Worm (Caenorhabditis elegans) whole organism, L4 larva: ENCODE data around the gene npr-15.
A peak's percentile ranks its signal among the peaks of the same experiment; 100 is the strongest.

Experiments
- F37D6.2 ChIP-seq: sonication (generic microtip); optimal IDR thresholded peaks from 2 replicates; lab custom pipeline; 2016; ENCODE audit warnings: mild to moderate bottlenecking, missing genetic modification characterization, missing compliant biosample characterization
- F49E8.2 ChIP-seq: sonication (generic microtip); optimal IDR thresholded peaks from 2 replicates; lab custom pipeline; 2016; ENCODE audit warnings: missing compliant biosample characterization, mild to moderate bottlenecking, missing genetic modification characterization, borderline replicate concordance
- ZK546.5 ChIP-seq, 2 experiments: sonication (generic microtip); optimal IDR thresholded peaks; 2 replicates each; lab custom pipeline; 2017; ENCODE audit warnings: missing biosample characterization in 2 of 2, missing genetic modification characterization in 2 of 2
- aha-1 ChIP-seq: fragments of 150-350 bp; peaks from one replicate; lab custom pipeline; 2014; ENCODE audit warnings: missing biosample characterization, missing genetic modification characterization
- attf-4 ChIP-seq: sonication (generic microtip); optimal IDR thresholded peaks from 3 replicates; lab custom pipeline; 2017; ENCODE audit warnings: missing biosample characterization, missing genetic modification characterization
- ceh-28 ChIP-seq: fragments of 150-350 bp; optimal IDR thresholded peaks from 2 replicates; lab custom pipeline; 2014; ENCODE audit warnings: missing biosample characterization, missing genetic modification reagents, missing genetic modification characterization
- ceh-44 ChIP-seq: fragments of 200-800 bp; sonication (Bioruptor generic); IDR thresholded peaks from 2 replicates; pipeline ENCODE4 v1.3.6; 2022; ENCODE audit warnings: missing genetic modification reagents, missing genetic modification characterization, missing compliant biosample characterization
- ceh-62 ChIP-seq: sonication (generic microtip); optimal IDR thresholded peaks from 2 replicates; lab custom pipeline; 2017; ENCODE audit warnings: missing biosample characterization, missing genetic modification characterization
- daf-16 ChIP-seq, 3 experiments: sonication (generic microtip); optimal IDR thresholded peaks; 2 replicates each; lab custom pipeline; 2016 to 2017; ENCODE audit warnings: missing genetic modification characterization in 3 of 3, missing genetic modification reagents in 3 of 3, mild to moderate bottlenecking in 2 of 3, missing compliant biosample characterization in 2 of 3, missing biosample characterization in 1 of 3, moderate library complexity in 1 of 3
- dpl-1 ChIP-seq: fragments of 150-350 bp; optimal IDR thresholded peaks from 2 replicates; lab custom pipeline; 2014; ENCODE audit warnings: missing biosample characterization, missing genetic modification reagents, missing genetic modification characterization
- dve-1 ChIP-seq: sonication (generic microtip); optimal IDR thresholded peaks from 2 replicates; lab custom pipeline; 2017; ENCODE audit warnings: antibody characterized with exemption, mild to moderate bottlenecking, missing genetic modification characterization, missing compliant biosample characterization; ENCODE audit not compliant: insufficient read depth
- gei-8 ChIP-seq: fragments of 200-800 bp; sonication (Bioruptor generic); optimal IDR thresholded peaks from 2 replicates; lab custom pipeline; 2018; ENCODE audit warnings: mild to moderate bottlenecking, missing genetic modification characterization, missing compliant biosample characterization
- lin-29 ChIP-seq: fragments of 200-800 bp; sonication (Bioruptor generic); IDR thresholded peaks from 2 replicates; pipeline ENCODE4 v1.3.6; 2022; ENCODE audit warnings: missing genetic modification reagents, missing genetic modification characterization, missing compliant biosample characterization
- lin-38 ChIP-seq: fragments of 200-800 bp; sonication (Bioruptor generic); IDR thresholded peaks from 2 replicates; pipeline ENCODE4 v1.3.6; 2022; ENCODE audit warnings: missing genetic modification reagents, missing genetic modification characterization, missing compliant biosample characterization
- lin-39 ChIP-seq: fragments of 150-350 bp; optimal IDR thresholded peaks from 2 replicates; lab custom pipeline; 2014; ENCODE audit warnings: missing biosample characterization, missing genetic modification reagents, missing genetic modification characterization
- nhr-237 ChIP-seq: sonication (generic microtip); optimal IDR thresholded peaks from 2 replicates; lab custom pipeline; 2017; ENCODE audit warnings: missing biosample characterization, missing genetic modification characterization
- nhr-28 ChIP-seq: fragments of 150-350 bp; optimal IDR thresholded peaks from 2 replicates; lab custom pipeline; 2014; ENCODE audit warnings: missing biosample characterization, missing genetic modification characterization
- pha-4 ChIP-seq, 2 experiments: fragments of 150-350 bp in 1 of 2; fragments of 200-800 bp in 1 of 2; sonication (Bioruptor generic) in 1 of 2; IDR thresholded peaks in 1 of 2; optimal IDR thresholded peaks in 1 of 2; 2 replicates each; pipeline versions ENCODE4 v1.3.6 to Lab custom; 2014 to 2022; ENCODE audit warnings: missing genetic modification characterization in 2 of 2, missing genetic modification reagents in 2 of 2, missing biosample characterization in 1 of 2, missing compliant biosample characterization in 1 of 2
- php-3 ChIP-seq: fragments of 200-800 bp; sonication (Bioruptor generic); IDR thresholded peaks from 2 replicates; pipeline ENCODE4 v1.3.6; 2022; ENCODE audit warnings: missing genetic modification reagents, missing genetic modification characterization, missing compliant biosample characterization
- pqm-1 ChIP-seq: sonication (generic microtip); optimal IDR thresholded peaks from 2 replicates; lab custom pipeline; 2017; ENCODE audit warnings: missing biosample characterization, missing genetic modification characterization
- saeg-2 ChIP-seq: fragments of 200-800 bp; sonication (Bioruptor generic); IDR thresholded peaks from 2 replicates; pipeline ENCODE4 v1.3.6; 2022; ENCODE audit warnings: missing genetic modification reagents, missing genetic modification characterization, missing compliant biosample characterization
- sdz-12 ChIP-seq: fragments of 200-800 bp; sonication (Bioruptor generic); optimal IDR thresholded peaks from 2 replicates; lab custom pipeline; 2018; ENCODE audit warnings: mild to moderate bottlenecking, missing genetic modification characterization, missing compliant biosample characterization
- set-16 ChIP-seq: fragments of 200-800 bp; sonication (Bioruptor generic); IDR thresholded peaks from 2 replicates; pipeline ENCODE4 v1.3.6; 2022; ENCODE audit warnings: missing genetic modification reagents, missing genetic modification characterization, missing compliant biosample characterization
- snpc-1.2 ChIP-seq: fragments of 200-800 bp; sonication (Bioruptor generic); IDR thresholded peaks from 2 replicates; pipeline ENCODE4 v1.3.6; 2022; ENCODE audit warnings: missing genetic modification reagents, missing genetic modification characterization, missing compliant biosample characterization
- snpc-4 ChIP-seq: fragments of 150-350 bp; optimal IDR thresholded peaks from 2 replicates; lab custom pipeline; 2014; ENCODE audit warnings: missing biosample characterization, missing genetic modification characterization
- tra-1 ChIP-seq: fragments of 200-800 bp; sonication (Bioruptor generic); IDR thresholded peaks from 2 replicates; pipeline ENCODE4 v1.3.6; 2022; ENCODE audit warnings: missing genetic modification reagents, missing genetic modification characterization, missing compliant biosample characterization
- unc-39 ChIP-seq: sonication (generic microtip); optimal IDR thresholded peaks from 2 replicates; lab custom pipeline; 2017; ENCODE audit warnings: missing biosample characterization, missing genetic modification characterization
- unc-62 ChIP-seq, 3 experiments: fragments of 150-350 bp in 1 of 3; sonication (generic microtip); optimal IDR thresholded peaks in 2 of 3; peaks in 1 of 3; 1 replicate in 1 of 3; 2 replicates in 2 of 3; lab custom pipeline; 2014 to 2017; ENCODE audit warnings: missing biosample characterization in 3 of 3, missing genetic modification characterization in 3 of 3, missing genetic modification reagents in 3 of 3, missing genotype in 1 of 3
- vab-7 ChIP-seq: fragments of 200-800 bp; sonication (Bioruptor generic); IDR thresholded peaks from 2 replicates; pipeline ENCODE4 v1.3.6; 2022; ENCODE audit warnings: missing genetic modification reagents, missing genetic modification characterization, missing compliant biosample characterization
- zag-1 ChIP-seq: fragments of 150-350 bp; optimal IDR thresholded peaks from 2 replicates; lab custom pipeline; 2014; ENCODE audit warnings: missing biosample characterization, missing genetic modification characterization
- ztf-11 ChIP-seq: fragments of 150-350 bp; optimal IDR thresholded peaks from 2 replicates; lab custom pipeline; 2014; ENCODE audit warnings: missing biosample characterization, missing genetic modification characterization

Gene npr-15

ce11 chrIII:3664224-3664623 is 30.2 kb downstream of the npr-15 start, which contains the start of gene C46F11.4 (continued):
- TF ChIP-seq ceh-44 (GFP tag; lab: Robert Waterston, UW), result no peak

DNA sequence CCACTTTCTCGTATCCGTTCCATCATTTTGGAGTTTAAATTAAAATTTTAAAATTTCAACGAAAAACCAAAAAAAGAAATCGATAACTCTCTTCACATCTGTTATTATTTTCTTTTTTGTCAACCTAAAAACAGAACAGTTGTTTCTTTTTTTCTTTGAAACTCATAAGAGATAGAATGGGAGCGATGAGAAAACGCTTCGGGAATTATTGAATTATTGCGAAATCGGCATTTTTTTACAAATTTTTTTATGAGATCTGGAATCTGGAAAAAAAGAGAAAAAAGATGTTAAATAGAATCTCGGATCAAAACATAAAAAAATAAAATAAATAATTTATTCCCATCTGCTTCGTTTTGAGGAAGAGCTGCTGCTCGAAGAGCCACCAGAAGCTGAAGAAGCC is 37.0 kb downstream of the npr-15 start, which contains the start of gene C46F11.5:
TSS of gene C46F11.5 (minus strand) at position 128 of the 400 bp plus-strand sequence.
- TF ChIP-seq snpc-4 (tag; lab: Kevin White, UChicago), result no peak
- no peak for TF ChIP-seq saeg-2 (GFP tag; lab: Robert Waterston, UW)
- TF ChIP-seq ceh-28 (tag; lab: Kevin White, UChicago), result no peak
- no peak for TF ChIP-seq ZK546.5 (tag; optimal IDR thresholded peaks at IDR 0.05; lab: Kevin White, UChicago)
- TF ChIP-seq ceh-62 (tag; lab: Kevin White, UChicago), result no peak
- TF ChIP-seq zag-1 (tag; lab: Kevin White, UChicago), result no peak
- no peak for TF ChIP-seq daf-16 (GFP tag; optimal IDR thresholded peaks at IDR 0.05; lab: Kevin White, UChicago)
- TF ChIP-seq daf-16 (tag; optimal IDR thresholded peaks at IDR 0.05; lab: Kevin White, UChicago), result no peak
- TF ChIP-seq dpl-1 (GFP tag; lab: Kevin White, UChicago), result no peak
- no peak for TF ChIP-seq vab-7 (GFP tag; lab: Robert Waterston, UW)
- TF ChIP-seq php-3 (GFP tag; lab: Robert Waterston, UW), result no peak
- no peak for TF ChIP-seq snpc-1.2 (GFP tag; lab: Robert Waterston, UW)
- TF ChIP-seq pqm-1 (tag; lab: Kevin White, UChicago), result no peak
- no peak for TF ChIP-seq F49E8.2 (tag; lab: Kevin White, UChicago)
- TF ChIP-seq unc-39 (tag; lab: Kevin White, UChicago), result no peak
- no peak for TF ChIP-seq ztf-11 (tag; lab: Kevin White, UChicago)
- TF ChIP-seq sdz-12 (GFP tag; lab: Kevin White, UChicago), result no peak
- no peak for TF ChIP-seq lin-38 (GFP tag; lab: Robert Waterston, UW)

- no peak for TF ChIP-seq nhr-237 (tag; lab: Kevin White, UChicago)
- TF ChIP-seq tra-1, result 0 out of 2 replicates have a peak, but pooled peaks have one; percentile 13
- peak; percentile 25 for TF ChIP-seq gei-8 (GFP tag; lab: Kevin White, UChicago)
- no peak for TF ChIP-seq F37D6.2 (tag; lab: Kevin White, UChicago)
- no peak for TF ChIP-seq lin-39 (tag; lab: Kevin White, UChicago)
- peak; percentile 5 for TF ChIP-seq dve-1
- peak; percentile 12; the same call in 1 of the 2 replicates for TF ChIP-seq lin-38 (GFP tag; lab: Robert Waterston, UW)
- TF ChIP-seq php-3 (GFP tag; lab: Robert Waterston, UW), result 0 out of 2 replicates have a peak, but pooled peaks have one; percentile 41
- peak; percentile 42; the same call in 1 of the 2 replicates for TF ChIP-seq pha-4 (GFP tag; IDR thresholded peaks at IDR 0.05; lab: Robert Waterston, UW)
- no peak for TF ChIP-seq pha-4 (tag; optimal IDR thresholded peaks at IDR 0.05; lab: Kevin White, UChicago)
- TF ChIP-seq attf-4 (tag; lab: Kevin White, UChicago), result no peak
- TF ChIP-seq lin-29, result 0 out of 2 replicates have a peak, but pooled peaks have one; percentile 17
- TF ChIP-seq aha-1 (tag; lab: Kevin White, UChicago), result peak; percentile 3
These were observed 41.5 kb downstream of the npr-15 start for ce11 chrIII:3652964-3653363.

DNA sequence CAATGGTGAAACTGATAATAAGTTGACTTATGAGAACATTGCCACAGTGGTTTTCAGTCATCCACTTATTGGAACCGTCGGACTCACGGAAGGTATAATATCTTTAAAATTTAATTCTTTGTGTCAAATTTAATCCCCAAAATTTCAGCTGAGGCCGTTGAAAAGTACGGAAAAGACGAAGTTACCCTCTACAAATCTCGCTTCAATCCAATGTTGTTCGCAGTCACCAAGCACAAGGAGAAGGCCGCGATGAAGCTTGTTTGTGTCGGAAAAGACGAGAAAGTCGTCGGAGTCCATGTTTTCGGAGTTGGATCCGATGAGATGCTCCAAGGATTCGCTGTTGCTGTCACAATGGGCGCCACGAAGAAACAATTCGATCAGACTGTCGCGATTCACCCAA is 42.0 kb downstream of the npr-15 start:
- no peak for TF ChIP-seq dpl-1 (GFP tag; lab: Kevin White, UChicago)
- peak in 1 of 2 experiments; percentile 98 for TF ChIP-seq unc-62 (GFP tag; optimal IDR thresholded peaks at IDR 0.05 in 1 of 2; lab: Kevin White, UChicago)
- no peak for TF ChIP-seq unc-62 (tag; optimal IDR thresholded peaks at IDR 0.05; lab: Kevin White, UChicago)
- no peak for TF ChIP-seq nhr-28 (tag; lab: Kevin White, UChicago)
- TF ChIP-seq set-16 (GFP tag; lab: Robert Waterston, UW), result peak; percentile 31; the same call in 1 of the 2 replicates
